Fruit fly (Drosophila melanogaster) whole organism, embryonic: ENCODE measurements around the gene CG12592.

ENCODE experiments used
- Blimp-1 ChIP-seq: fragments of 200-800 bp; sonication (Bioruptor generic); optimal IDR thresholded peaks from 3 replicates; lab custom pipeline; 2018; ENCODE audit warnings: missing biosample characterization, missing genetic modification characterization, mild to moderate bottlenecking, moderate library complexity, missing genetic modification reagents
- CG10147 ChIP-seq: fragments of 200-800 bp; sonication (Bioruptor generic); optimal IDR thresholded peaks from 2 replicates; lab custom pipeline; 2019; ENCODE audit warnings: missing biosample characterization, mild to moderate bottlenecking, missing genetic modification characterization, moderate library complexity
- CG10462 ChIP-seq: fragments of 200-800 bp; sonication (Bioruptor generic); optimal IDR thresholded peaks from 2 replicates; lab custom pipeline; 2016; ENCODE audit warnings: missing biosample characterization, missing genetic modification characterization
- CG13624 ChIP-seq: fragments of 200-800 bp; sonication (Bioruptor generic); optimal IDR thresholded peaks from 2 replicates; lab custom pipeline; 2016; ENCODE audit warnings: missing biosample characterization, missing genetic modification characterization
- CG15269 ChIP-seq: fragments of 200-800 bp; sonication (Bioruptor generic); optimal IDR thresholded peaks from 2 replicates; lab custom pipeline; 2018; ENCODE audit warnings: missing biosample characterization, mild to moderate bottlenecking, missing genetic modification characterization, moderate library complexity
- CG15601 ChIP-seq: fragments of 200-800 bp; sonication (Bioruptor generic); optimal IDR thresholded peaks from 3 replicates; lab custom pipeline; 2019; ENCODE audit warnings: missing biosample characterization, mild to moderate bottlenecking, missing genetic modification characterization, moderate library complexity
- CG1647 ChIP-seq: fragments of 200-800 bp; sonication (Bioruptor generic); optimal IDR thresholded peaks from 3 replicates; lab custom pipeline; 2016; ENCODE audit warnings: missing biosample characterization, missing genetic modification characterization
- CG17612 ChIP-seq: fragments of 200-800 bp; sonication (Bioruptor generic); IDR thresholded peaks from 2 replicates; pipeline ENCODE4 v1.3.6; 2022; ENCODE audit warnings: missing biosample characterization, missing genetic modification characterization
- CG18476 ChIP-seq: fragments of 200-800 bp; sonication (Bioruptor generic); optimal IDR thresholded peaks from 2 replicates; lab custom pipeline; 2016; ENCODE audit warnings: missing biosample characterization, mild to moderate bottlenecking, missing genetic modification characterization
- CG2875 ChIP-seq: fragments of 200-800 bp; sonication (Bioruptor generic); optimal IDR thresholded peaks from 2 replicates; lab custom pipeline; 2017; ENCODE audit warnings: missing biosample characterization, mild to moderate bottlenecking, missing genetic modification characterization, missing genetic modification reagents
- CG2889 ChIP-seq: fragments of 200-800 bp; sonication (Bioruptor generic); IDR thresholded peaks from 3 replicates; pipeline ENCODE4 v1.3.6; 2022; ENCODE audit warnings: missing biosample characterization, missing genetic modification characterization
- CG31365 ChIP-seq: fragments of 200-800 bp; sonication (Bioruptor generic); optimal IDR thresholded peaks from 2 replicates; lab custom pipeline; 2018; ENCODE audit warnings: missing biosample characterization, mild to moderate bottlenecking, missing genetic modification characterization
- CG3847 ChIP-seq: fragments of 200-800 bp; sonication (Bioruptor generic); IDR thresholded peaks from 2 replicates; pipeline ENCODE4 v1.3.6; 2022; ENCODE audit warnings: missing biosample characterization, missing genetic modification characterization
- CG6254 ChIP-seq: fragments of 200-800 bp; sonication (Bioruptor generic); optimal IDR thresholded peaks from 3 replicates; lab custom pipeline; 2017; ENCODE audit warnings: mild to moderate bottlenecking, missing biosample characterization, missing genetic modification reagents, missing genetic modification characterization
- CG7786 ChIP-seq: fragments of 200-800 bp; sonication (Bioruptor generic); optimal IDR thresholded peaks from 2 replicates; lab custom pipeline; 2016; ENCODE audit warnings: missing biosample characterization, missing genetic modification characterization
- CG8359 ChIP-seq: fragments of 200-800 bp; sonication (Bioruptor generic); optimal IDR thresholded peaks from 2 replicates; lab custom pipeline; 2017; ENCODE audit warnings: missing biosample characterization, mild to moderate bottlenecking, missing genetic modification characterization, borderline replicate concordance
- CHES-1-like ChIP-seq: fragments of 200-800 bp; sonication (Bioruptor generic); optimal IDR thresholded peaks from 2 replicates; lab custom pipeline; 2016; ENCODE audit warnings: missing biosample characterization, missing genetic modification characterization
- D19A ChIP-seq: fragments of 200-800 bp; optimal IDR thresholded peaks from 3 replicates; lab custom pipeline; 2019; ENCODE audit warnings: missing biosample characterization, mild to moderate bottlenecking, missing genetic modification characterization, moderate library complexity
- Doc3 ChIP-seq: fragments of 200-800 bp; sonication (Bioruptor generic); IDR thresholded peaks from 3 replicates; pipeline ENCODE4 v1.3.6; 2022; ENCODE audit warnings: missing biosample characterization, missing genetic modification characterization; ENCODE audit not compliant: partially characterized antibody
- Gug ChIP-seq: fragments of 200-800 bp; sonication (Bioruptor generic); IDR thresholded peaks from 4 replicates; pipeline ENCODE4 v1.3.6; 2022; ENCODE audit warnings: missing biosample characterization, missing genetic modification characterization
- HHEX ChIP-seq: fragments of 200-800 bp; sonication (Bioruptor generic); optimal IDR thresholded peaks from 3 replicates; lab custom pipeline; 2017; ENCODE audit warnings: missing biosample characterization, mild to moderate bottlenecking, missing genetic modification characterization, missing genetic modification reagents
- Max ChIP-seq: fragments of 200-800 bp; sonication (Bioruptor generic); optimal IDR thresholded peaks from 2 replicates; lab custom pipeline; 2016; ENCODE audit warnings: missing biosample characterization, mild to moderate bottlenecking, missing genetic modification characterization
- Myb ChIP-seq: fragments of 200-800 bp; sonication (Bioruptor generic); optimal IDR thresholded peaks from 2 replicates; lab custom pipeline; 2016; ENCODE audit warnings: missing biosample characterization, missing genetic modification characterization
- NFAT ChIP-seq: fragments of 200-800 bp; sonication (Bioruptor generic); IDR thresholded peaks from 2 replicates; pipeline ENCODE4 v1.3.6; 2022; ENCODE audit warnings: missing biosample characterization, missing genetic modification characterization
- Rfx ChIP-seq: fragments of 200-800 bp; sonication (Bioruptor generic); IDR thresholded peaks from 2 replicates; pipeline ENCODE4 v1.3.6; 2022; ENCODE audit warnings: missing biosample characterization, missing genetic modification characterization
- Sox102F ChIP-seq: fragments of 200-800 bp; sonication (Bioruptor generic); optimal IDR thresholded peaks from 2 replicates; lab custom pipeline; 2018; ENCODE audit warnings: missing biosample characterization, mild to moderate bottlenecking, missing genetic modification characterization, moderate library complexity
- Xrp1 ChIP-seq: fragments of 200-800 bp; sonication (Bioruptor generic); IDR thresholded peaks from 2 replicates; pipeline ENCODE4 v1.3.6; 2022; ENCODE audit warnings: missing biosample characterization, missing genetic modification characterization
- az2 ChIP-seq: fragments of 200-800 bp; sonication (Bioruptor generic); optimal IDR thresholded peaks from 3 replicates; lab custom pipeline; 2016; ENCODE audit warnings: missing biosample characterization, missing genetic modification characterization
- btn ChIP-seq: fragments of 200-800 bp; sonication (Bioruptor generic); optimal IDR thresholded peaks from 2 replicates; lab custom pipeline; 2016; ENCODE audit warnings: missing biosample characterization, missing genetic modification characterization
- cad ChIP-seq: fragments of >200 bp; optimal IDR thresholded peaks from 2 replicates; lab custom pipeline; 2017; ENCODE audit warnings: missing biosample characterization, missing genetic modification characterization
- caup ChIP-seq: fragments of 200-800 bp; sonication (Bioruptor generic); optimal IDR thresholded peaks from 3 replicates; lab custom pipeline; 2017; ENCODE audit warnings: missing biosample characterization, mild to moderate bottlenecking, missing genetic modification characterization, moderate library complexity; ENCODE audit not compliant: severe bottlenecking
- corto ChIP-seq: fragments of 200-800 bp; sonication (Bioruptor generic); optimal IDR thresholded peaks from 2 replicates; lab custom pipeline; 2016; ENCODE audit warnings: missing biosample characterization, mild to moderate bottlenecking, missing genetic modification characterization, moderate library complexity
- en ChIP-seq: fragments of 200-800 bp; sonication (Bioruptor generic); optimal IDR thresholded peaks from 2 replicates; lab custom pipeline; 2016; ENCODE audit warnings: missing biosample characterization, missing genetic modification characterization
- ewg ChIP-seq: fragments of 200-800 bp; sonication (Bioruptor generic); optimal IDR thresholded peaks from 3 replicates; lab custom pipeline; 2017; ENCODE audit warnings: mild to moderate bottlenecking, missing biosample characterization, missing genetic modification reagents, missing genetic modification characterization
- grn ChIP-seq: fragments of 200-800 bp; sonication (Bioruptor generic); optimal IDR thresholded peaks from 3 replicates; lab custom pipeline; 2017; ENCODE audit warnings: missing biosample characterization, missing genetic modification characterization
- h ChIP-seq: fragments of >200 bp; optimal IDR thresholded peaks from 2 replicates; lab custom pipeline; 2017
- ind ChIP-seq: fragments of 200-800 bp; sonication (Bioruptor generic); optimal IDR thresholded peaks from 3 replicates; lab custom pipeline; 2016; ENCODE audit warnings: missing biosample characterization, missing genetic modification characterization
- maf-S ChIP-seq: fragments of 200-800 bp; sonication (Bioruptor generic); optimal IDR thresholded peaks from 2 replicates; lab custom pipeline; 2016; ENCODE audit warnings: missing biosample characterization, missing genetic modification characterization
- odd ChIP-seq: fragments of 200-800 bp; sonication (Bioruptor generic); optimal IDR thresholded peaks from 2 replicates; lab custom pipeline; 2017; ENCODE audit warnings: missing biosample characterization, mild to moderate bottlenecking, missing genetic modification characterization
- onecut ChIP-seq: fragments of 200-800 bp; sonication (Bioruptor generic); IDR thresholded peaks from 2 replicates; pipeline ENCODE4 v1.3.6; 2022; ENCODE audit warnings: missing biosample characterization, missing genetic modification characterization
- p53 ChIP-seq: fragments of 200-800 bp; sonication (Bioruptor generic); optimal IDR thresholded peaks from 2 replicates; lab custom pipeline; 2016; ENCODE audit warnings: missing biosample characterization, missing genetic modification characterization
- pb ChIP-seq: fragments of 200-800 bp; sonication (Bioruptor generic); optimal IDR thresholded peaks from 3 replicates; lab custom pipeline; 2016; ENCODE audit warnings: missing biosample characterization, missing genetic modification characterization
- pros ChIP-seq: fragments of 200-800 bp; sonication (Bioruptor generic); optimal IDR thresholded peaks from 3 replicates; lab custom pipeline; 2019; ENCODE audit warnings: missing biosample characterization, mild to moderate bottlenecking, missing genetic modification characterization, moderate library complexity
- pzg ChIP-seq: fragments of 200-800 bp; sonication (Bioruptor generic); optimal IDR thresholded peaks from 3 replicates; lab custom pipeline; 2018; ENCODE audit warnings: missing biosample characterization, mild to moderate bottlenecking, missing genetic modification characterization, moderate library complexity
- repo ChIP-seq: fragments of 200-800 bp; sonication (Bioruptor generic); optimal IDR thresholded peaks from 2 replicates; lab custom pipeline; 2016; ENCODE audit warnings: missing biosample characterization, missing genetic modification characterization
- sna ChIP-seq: fragments of 200-800 bp; sonication (Bioruptor generic); IDR thresholded peaks from 2 replicates; pipeline ENCODE4 v1.3.6; 2022; ENCODE audit warnings: missing biosample characterization, missing genetic modification characterization; ENCODE audit not compliant: partially characterized antibody
- stwl ChIP-seq: fragments of 200-800 bp; sonication (Bioruptor generic); optimal IDR thresholded peaks from 3 replicates; lab custom pipeline; 2018; ENCODE audit warnings: missing biosample characterization, mild to moderate bottlenecking, missing genetic modification characterization, moderate library complexity
- vfl ChIP-seq: fragments of 200-800 bp; sonication (Bioruptor generic); optimal IDR thresholded peaks from 2 replicates; lab custom pipeline; 2016; ENCODE audit warnings: missing biosample characterization, missing genetic modification characterization
- yki ChIP-seq: fragments of >200 bp; optimal IDR thresholded peaks from 3 replicates; lab custom pipeline; 2018

Gene CG12592

dm6 chr3R:10350741-10351629 lies 12.8 kb downstream of the CG12592 start (continued):
- TF ChIP-seq p53 (GFP tag; lab: Kevin White, UChicago) (no peak), NFAT (GFP tag; lab: Robert Waterston, UW) (no peak), grn (GFP tag; lab: Kevin White, UChicago) (no peak), Rfx (no peak), HHEX (GFP tag; lab: Kevin White, UChicago) (peak; percentile 85), btn (GFP tag; lab: Kevin White, UChicago) (no peak), CG17612 (GFP tag; lab: Robert Waterston, UW) (no peak), corto (GFP tag; lab: Kevin White, UChicago) (peak; percentile 65), CG31365 (tag; lab: Kevin White, UChicago) (peak; percentile 62), vfl (GFP tag; lab: Kevin White, UChicago) (peak; percentile 77), CG10147 (GFP tag; lab: Kevin White, UChicago) (peak; percentile 82), CG6254 (GFP tag; lab: Kevin White, UChicago) (peak; percentile 28), CG10462 (GFP tag; lab: Kevin White, UChicago) (peak; percentile 43), Gug (peak; percentile 72), pb (GFP tag; lab: Kevin White, UChicago) (peak; percentile 41), pzg (GFP tag; lab: Kevin White, UChicago) (peak; percentile 41), CG15269 (tag; lab: Kevin White, UChicago) (peak; percentile 90), CG13624 (GFP tag; lab: Kevin White, UChicago) (peak; percentile 88), maf-S (GFP tag; lab: Kevin White, UChicago) (peak; percentile 68), Max (GFP tag; lab: Kevin White, UChicago) (peak; percentile 50), CG1647 (GFP tag; lab: Kevin White, UChicago) (peak; percentile 1), odd (peak; percentile 81), az2 (peak; percentile 77), caup (GFP tag; lab: Kevin White, UChicago) (peak; percentile 86), Doc3 (no peak), cad (GFP tag; lab: Kevin White, UChicago) (no peak), pros (peak; percentile 70), Xrp1 (GFP tag; lab: Robert Waterston, UW) (no peak), stwl (no peak), sna (GFP tag; lab: Robert Waterston, UW) (no peak), en (GFP tag; lab: Kevin White, UChicago) (no peak), D19A (tag; lab: Kevin White, UChicago) (peak; percentile 71), ewg (peak; percentile 40), CG3847 (GFP tag; lab: Robert Waterston, UW) (no peak), CG2889 (no peak), repo (GFP tag; lab: Kevin White, UChicago) (no peak), h (lab: Kevin White, UChicago) (no peak), CG2875 (GFP tag; lab: Kevin White, UChicago) (peak; percentile 45), CG7786 (GFP tag; lab: Kevin White, UChicago) (peak; percentile 78), Blimp-1 (GFP tag; lab: Kevin White, UChicago) (peak; percentile 55), CG15601 (tag; lab: Kevin White, UChicago) (peak; percentile 59), CHES-1-like (GFP tag; lab: Kevin White, UChicago) (peak; percentile 59), CG18476 (peak; percentile 73), Sox102F (peak; percentile 77), CG8359 (GFP tag; lab: Kevin White, UChicago) (peak; percentile 6), yki (lab: Kevin White, UChicago) (no peak), ind (peak; percentile 78), Myb (GFP tag; lab: Kevin White, UChicago) (peak; percentile 92), onecut (GFP tag; lab: Robert Waterston, UW) (peak; percentile 56; the same call in 1 of the 2 replicates)
